Fruit fly (Drosophila melanogaster) whole organism, embryonic: ENCODE data around the gene Mco4.
A peak's percentile ranks its signal among the peaks of the same experiment; 100 is the strongest.

ENCODE experiments used
- C15 ChIP-seq: fragments of 200-800 bp; sonication (Bioruptor generic); IDR thresholded peaks from 3 replicates; pipeline ENCODE4 v1.3.6; 2022; ENCODE audit warnings: missing biosample characterization, missing genetic modification characterization
- CG10147 ChIP-seq: fragments of 200-800 bp; sonication (Bioruptor generic); optimal IDR thresholded peaks from 2 replicates; lab custom pipeline; 2019; ENCODE audit warnings: missing biosample characterization, mild to moderate bottlenecking, missing genetic modification characterization, moderate library complexity
- CG10543 ChIP-seq: fragments of 200-800 bp; sonication (Bioruptor generic); optimal IDR thresholded peaks from 3 replicates; lab custom pipeline; 2017; ENCODE audit warnings: missing biosample characterization, mild to moderate bottlenecking, missing genetic modification characterization, moderate library complexity
- CG11723 ChIP-seq: fragments of 200-800 bp; sonication (Bioruptor generic); optimal IDR thresholded peaks from 2 replicates; lab custom pipeline; 2017; ENCODE audit warnings: missing biosample characterization, mild to moderate bottlenecking, missing genetic modification characterization
- CG12155 ChIP-seq: fragments of 200-800 bp; sonication (Bioruptor generic); optimal IDR thresholded peaks from 3 replicates; lab custom pipeline; 2016; ENCODE audit warnings: missing biosample characterization, missing genetic modification characterization
- CG12391 ChIP-seq: fragments of 200-800 bp; sonication (Bioruptor generic); optimal IDR thresholded peaks from 3 replicates; lab custom pipeline; 2018; ENCODE audit warnings: missing biosample characterization, mild to moderate bottlenecking, missing genetic modification characterization, moderate library complexity
- CG14441 ChIP-seq: fragments of 200-800 bp; sonication (Bioruptor generic); IDR thresholded peaks from 2 replicates; pipeline ENCODE4 v1.3.6; 2022; ENCODE audit warnings: missing biosample characterization, missing genetic modification characterization
- CG15601 ChIP-seq: fragments of 200-800 bp; sonication (Bioruptor generic); optimal IDR thresholded peaks from 3 replicates; lab custom pipeline; 2019; ENCODE audit warnings: missing biosample characterization, mild to moderate bottlenecking, missing genetic modification characterization, moderate library complexity
- CG1602 ChIP-seq: fragments of 200-800 bp; sonication (Bioruptor generic); optimal IDR thresholded peaks from 3 replicates; lab custom pipeline; 2016; ENCODE audit warnings: missing biosample characterization, missing genetic modification characterization
- CG17802 ChIP-seq: fragments of 200-800 bp; sonication (Bioruptor generic); optimal IDR thresholded peaks from 2 replicates; lab custom pipeline; 2018; ENCODE audit warnings: missing biosample characterization, mild to moderate bottlenecking, missing genetic modification characterization, moderate library complexity
- CG1792 ChIP-seq: fragments of 200-800 bp; sonication (Bioruptor generic); optimal IDR thresholded peaks from 2 replicates; lab custom pipeline; 2016; ENCODE audit warnings: missing biosample characterization, missing genetic modification characterization
- CG1832 ChIP-seq: fragments of 200-800 bp; sonication (Bioruptor generic); optimal IDR thresholded peaks from 2 replicates; lab custom pipeline; 2017; ENCODE audit warnings: missing biosample characterization, mild to moderate bottlenecking, missing genetic modification characterization, inconsistent platforms
- CG2712 ChIP-seq: fragments of 200-800 bp; optimal IDR thresholded peaks from 3 replicates; lab custom pipeline; 2019; ENCODE audit warnings: missing biosample characterization, mild to moderate bottlenecking, missing genetic modification characterization, moderate library complexity
- CG4854 ChIP-seq: fragments of 200-800 bp; sonication (Bioruptor generic); optimal IDR thresholded peaks from 2 replicates; lab custom pipeline; 2016; ENCODE audit warnings: missing biosample characterization, missing genetic modification characterization, inconsistent platforms
- CG5245 ChIP-seq: fragments of 200-800 bp; sonication (Bioruptor generic); optimal IDR thresholded peaks from 3 replicates; lab custom pipeline; 2016; ENCODE audit warnings: missing biosample characterization, missing genetic modification characterization
- CG6175 ChIP-seq: fragments of 200-800 bp; sonication (Bioruptor generic); IDR thresholded peaks from 3 replicates; pipeline ENCODE4 v1.3.6; 2022; ENCODE audit warnings: missing biosample characterization, missing genetic modification characterization
- CG9797 ChIP-seq: fragments of 200-800 bp; sonication (Bioruptor generic); optimal IDR thresholded peaks from 3 replicates; lab custom pipeline; 2018; ENCODE audit warnings: missing biosample characterization, mild to moderate bottlenecking, missing genetic modification characterization
- CTCF ChIP-seq: fragments of 200-800 bp; sonication (Bioruptor generic); optimal IDR thresholded peaks from 2 replicates; lab custom pipeline; 2017; ENCODE audit warnings: missing biosample characterization, mild to moderate bottlenecking, missing genetic modification characterization, moderate library complexity
- CoRest ChIP-seq: fragments of 200-800 bp; sonication (Bioruptor generic); optimal IDR thresholded peaks from 3 replicates; lab custom pipeline; 2018; ENCODE audit warnings: missing biosample characterization, mild to moderate bottlenecking, missing genetic modification characterization, moderate library complexity
- Dad ChIP-seq: fragments of 200-800 bp; sonication (Bioruptor generic); optimal IDR thresholded peaks from 3 replicates; lab custom pipeline; 2016; ENCODE audit warnings: missing biosample characterization, missing genetic modification characterization
- Fer2 ChIP-seq: fragments of 200-800 bp; sonication (Bioruptor generic); optimal IDR thresholded peaks from 2 replicates; lab custom pipeline; 2018; ENCODE audit warnings: missing biosample characterization, mild to moderate bottlenecking, missing genetic modification characterization, moderate library complexity
- HHEX ChIP-seq: fragments of 200-800 bp; sonication (Bioruptor generic); optimal IDR thresholded peaks from 3 replicates; lab custom pipeline; 2017; ENCODE audit warnings: missing biosample characterization, mild to moderate bottlenecking, missing genetic modification characterization, missing genetic modification reagents
- MBD-R2 ChIP-seq: fragments of 200-800 bp; sonication (Bioruptor generic); IDR thresholded peaks from 2 replicates; pipeline ENCODE4 v1.3.6; 2022; ENCODE audit warnings: missing biosample characterization, missing genetic modification characterization
- Mrtf ChIP-seq: fragments of 200-800 bp; sonication (Bioruptor generic); IDR thresholded peaks from 3 replicates; pipeline ENCODE4 v1.3.6; 2022; ENCODE audit warnings: missing biosample characterization, missing genetic modification characterization
- Nf-YB ChIP-seq: fragments of 200-800 bp; sonication (Bioruptor generic); optimal IDR thresholded peaks from 3 replicates; lab custom pipeline; 2019; ENCODE audit warnings: missing biosample characterization, mild to moderate bottlenecking, missing genetic modification characterization, moderate library complexity
- PHDP ChIP-seq: fragments of 200-800 bp; sonication (Bioruptor generic); optimal IDR thresholded peaks from 3 replicates; lab custom pipeline; 2018; ENCODE audit warnings: missing biosample characterization, mild to moderate bottlenecking, missing genetic modification characterization, moderate library complexity
- Ssrp ChIP-seq: fragments of 200-800 bp; sonication (Bioruptor generic); optimal IDR thresholded peaks from 2 replicates; lab custom pipeline; 2018; ENCODE audit warnings: missing biosample characterization, mild to moderate bottlenecking, missing genetic modification characterization, moderate library complexity
- Vsx1 ChIP-seq: fragments of 200-800 bp; sonication (Bioruptor generic); optimal IDR thresholded peaks from 2 replicates; lab custom pipeline; 2017; ENCODE audit warnings: missing biosample characterization, mild to moderate bottlenecking, missing genetic modification characterization, missing genetic modification reagents
- al ChIP-seq: fragments of 200-800 bp; sonication (Bioruptor generic); IDR thresholded peaks from 2 replicates; pipeline ENCODE4 v1.3.6; 2022; ENCODE audit warnings: missing biosample characterization, missing genetic modification characterization
- bigmax ChIP-seq: fragments of 200-800 bp; sonication (Bioruptor generic); optimal IDR thresholded peaks from 2 replicates; lab custom pipeline; 2018; ENCODE audit warnings: missing biosample characterization, mild to moderate bottlenecking, missing genetic modification characterization
- cg ChIP-seq: fragments of 200-800 bp; sonication (Bioruptor generic); optimal IDR thresholded peaks from 3 replicates; lab custom pipeline; 2019; ENCODE audit warnings: missing biosample characterization, mild to moderate bottlenecking, missing genetic modification characterization, moderate library complexity
- ci ChIP-seq: fragments of 200-800 bp; sonication (Bioruptor generic); IDR thresholded peaks from 3 replicates; pipeline ENCODE4 v1.3.6; 2022; ENCODE audit warnings: missing biosample characterization, missing genetic modification characterization
- da ChIP-seq: fragments of 200-800 bp; sonication (Bioruptor generic); optimal IDR thresholded peaks from 2 replicates; lab custom pipeline; 2016; ENCODE audit warnings: missing biosample characterization, missing genetic modification characterization
- danr ChIP-seq: fragments of 200-800 bp; sonication (Bioruptor generic); IDR thresholded peaks from 2 replicates; pipeline ENCODE4 v1.3.6; 2022; ENCODE audit warnings: missing biosample characterization, missing genetic modification characterization
- fru ChIP-seq: fragments of >200 bp; optimal IDR thresholded peaks from 2 replicates; lab custom pipeline; 2017
- gce ChIP-seq: fragments of 200-800 bp; sonication (Bioruptor generic); IDR thresholded peaks from 3 replicates; pipeline ENCODE4 v1.3.6; 2022; ENCODE audit warnings: missing biosample characterization, missing genetic modification characterization
- insv ChIP-seq, 2 experiments: fragments of 200-800 bp; sonication (Bioruptor generic); optimal IDR thresholded peaks; 3 replicates each; lab custom pipeline; 2016 to 2018; ENCODE audit warnings: missing biosample characterization in 2 of 2, missing genetic modification characterization in 2 of 2
- knrl ChIP-seq: fragments of 200-800 bp; sonication (Bioruptor generic); IDR thresholded peaks from 3 replicates; pipeline ENCODE4 v1.3.6; 2022; ENCODE audit warnings: missing biosample characterization, missing genetic modification characterization; ENCODE audit not compliant: partially characterized antibody
- lmd ChIP-seq: fragments of 200-800 bp; sonication (Bioruptor generic); IDR thresholded peaks from 2 replicates; pipeline ENCODE4 v1.3.6; 2022; ENCODE audit warnings: missing biosample characterization, missing genetic modification characterization
- lov ChIP-seq, 2 experiments: fragments of 200-800 bp in 1 of 2; fragments of >200 bp in 1 of 2; sonication (Bioruptor generic) in 1 of 2; IDR thresholded peaks in 1 of 2; optimal IDR thresholded peaks in 1 of 2; 2 replicates in 1 of 2; 3 replicates in 1 of 2; pipeline versions ENCODE4 v1.3.6 to Lab custom; 2017 to 2022; ENCODE audit warnings: missing biosample characterization in 1 of 2, missing genetic modification characterization in 1 of 2
- mld ChIP-seq: fragments of 200-800 bp; sonication (Bioruptor generic); IDR thresholded peaks from 3 replicates; pipeline ENCODE4 v1.3.6; 2022; ENCODE audit warnings: missing biosample characterization, missing genetic modification characterization; ENCODE audit not compliant: partially characterized antibody
- pan ChIP-seq, 4 experiments: fragments of >200 bp in 3 of 4; fragments of 200-800 bp in 1 of 4; sonication (Bioruptor generic) in 1 of 4; optimal IDR thresholded peaks in 3 of 4; IDR thresholded peaks in 1 of 4; 2 replicates each; pipeline versions ENCODE4 v1.3.6 to Lab custom; 2017 to 2022; ENCODE audit warnings: missing biosample characterization in 2 of 4, missing genetic modification characterization in 2 of 4, mixed read lengths in 1 of 4
- pros ChIP-seq: fragments of 200-800 bp; sonication (Bioruptor generic); optimal IDR thresholded peaks from 3 replicates; lab custom pipeline; 2019; ENCODE audit warnings: missing biosample characterization, mild to moderate bottlenecking, missing genetic modification characterization, moderate library complexity
- psq ChIP-seq: fragments of 200-800 bp; sonication (Bioruptor generic); optimal IDR thresholded peaks from 2 replicates; lab custom pipeline; 2017; ENCODE audit warnings: missing biosample characterization, missing genetic modification characterization
- sc ChIP-seq, 3 experiments: fragments of >200 bp in 2 of 3; fragments of 200-800 bp in 1 of 3; sonication (Bioruptor generic) in 1 of 3; optimal IDR thresholded peaks; 2 replicates in 2 of 3; 3 replicates in 1 of 3; lab custom pipeline; 2017; ENCODE audit warnings: mild to moderate bottlenecking in 1 of 3, missing biosample characterization in 1 of 3, missing genetic modification characterization in 1 of 3, missing genetic modification reagents in 1 of 3
- tna ChIP-seq: fragments of 200-800 bp; sonication (Bioruptor generic); IDR thresholded peaks from 2 replicates; pipeline ENCODE4 v1.3.6; 2022; ENCODE audit warnings: missing biosample characterization, missing genetic modification characterization; ENCODE audit not compliant: partially characterized antibody
- toy ChIP-seq: fragments of 200-800 bp; sonication (Bioruptor generic); IDR thresholded peaks from 2 replicates; pipeline ENCODE4 v1.3.6; 2022; ENCODE audit warnings: missing biosample characterization, missing genetic modification characterization
- trh ChIP-seq: fragments of 200-800 bp; sonication (Bioruptor generic); optimal IDR thresholded peaks from 2 replicates; lab custom pipeline; 2016; ENCODE audit warnings: missing biosample characterization, missing genetic modification characterization
- twi ChIP-seq: fragments of 200-800 bp; optimal IDR thresholded peaks from 2 replicates; lab custom pipeline; 2019; ENCODE audit warnings: missing biosample characterization, mild to moderate bottlenecking, missing genetic modification characterization, moderate library complexity

Mco4 gene

DNA sequence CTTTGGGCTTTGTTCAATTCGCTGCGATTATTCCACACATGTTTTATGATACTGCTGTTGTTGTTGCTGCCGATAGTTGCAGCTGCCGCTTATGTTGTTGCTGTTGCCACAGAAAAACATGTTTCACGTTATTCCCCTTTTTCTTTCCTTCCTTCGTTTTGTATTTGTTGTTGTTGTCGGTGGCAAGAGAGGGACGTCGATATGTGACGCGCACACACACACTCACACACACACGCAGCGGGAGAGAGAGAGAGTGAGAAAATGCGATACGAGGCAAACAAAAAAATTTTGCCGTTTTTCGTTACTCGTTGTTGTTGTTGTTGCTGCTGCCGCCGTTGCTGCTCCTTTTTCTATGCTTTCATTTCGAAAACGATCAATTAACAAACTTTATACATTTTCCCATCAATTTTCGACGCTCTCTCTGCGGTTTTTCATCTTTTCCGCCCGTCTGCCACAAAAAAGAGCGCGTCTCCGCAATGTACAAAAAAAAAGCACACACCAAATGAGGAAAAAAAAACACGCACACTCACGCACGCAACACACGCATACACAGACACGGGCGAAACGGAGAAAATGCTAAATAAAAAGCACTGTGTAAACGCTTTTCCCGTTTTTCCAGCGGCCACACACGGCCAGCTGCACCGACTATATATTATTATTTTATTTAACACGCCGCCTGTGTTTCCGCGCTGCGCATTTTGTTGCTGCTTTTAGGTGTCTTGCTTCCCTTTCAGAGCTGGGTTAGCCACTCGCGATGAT is 30.7 kb upstream of the Mco4 start (continued):
- TF ChIP-seq sc (optimal IDR thresholded peaks at IDR 0.05; lab: Kevin White, UChicago) (no peak), sc (GFP tag; optimal IDR thresholded peaks at IDR 0.05; lab: Kevin White, UChicago) (no peak), danr (GFP tag; lab: Robert Waterston, UW) (no peak), CG1792 (GFP tag; lab: Kevin White, UChicago) (no peak), lmd (GFP tag; lab: Robert Waterston, UW) (no peak), Ssrp (no peak), twi (peak; percentile 70), Mrtf (GFP tag; lab: Robert Waterston, UW) (no peak), CG1602 (no peak), PHDP (tag; lab: Kevin White, UChicago) (no peak), CG1832 (GFP tag; lab: Kevin White, UChicago) (peak; percentile 48), CG5245 (GFP tag; lab: Kevin White, UChicago) (no peak), toy (GFP tag; lab: Robert Waterston, UW) (no peak), cg (peak; percentile 91), CG4854 (GFP tag; lab: Kevin White, UChicago) (no peak), al (no peak), CG12391 (tag; lab: Kevin White, UChicago) (no peak), CG15601 (tag; lab: Kevin White, UChicago) (peak; percentile 21), knrl (GFP tag; lab: Robert Waterston, UW) (no peak), Fer2 (tag; lab: Kevin White, UChicago) (no peak), CTCF (GFP tag; lab: Kevin White, UChicago) (no peak), fru (lab: Kevin White, UChicago) (no peak), CG12155 (GFP tag; lab: Kevin White, UChicago) (no peak), insv (GFP tag; optimal IDR thresholded peaks at IDR 0.05; lab: Kevin White, UChicago) (peak in 1 of 2 experiments; percentile 90), bigmax (GFP tag; lab: Kevin White, UChicago) (peak; percentile 79), CoRest (tag; lab: Kevin White, UChicago) (no peak), HHEX (GFP tag; lab: Kevin White, UChicago) (no peak), mld (GFP tag; lab: Robert Waterston, UW) (no peak), da (no peak), C15 (GFP tag; lab: Robert Waterston, UW) (no peak), gce (no peak), CG10147 (no peak), trh (no peak), psq (peak; percentile 72), Dad (GFP tag; lab: Kevin White, UChicago) (no peak), CG14441 (GFP tag; lab: Robert Waterston, UW) (no peak), CG10543 (GFP tag; lab: Kevin White, UChicago) (no peak), CG9797 (no peak), MBD-R2 (GFP tag; lab: Robert Waterston, UW) (peak; percentile 22; the same call in 1 of the 2 replicates), Nf-YB (no peak), pan (optimal IDR thresholded peaks at IDR 0.05; lab: Kevin White, UChicago) (no peak), pan (GFP tag; optimal IDR thresholded peaks at IDR 0.05 in 1 of 2, IDR thresholded peaks at IDR 0.05 in 1 of 2) (no peak), lov (optimal IDR thresholded peaks at IDR 0.05; lab: Kevin White, UChicago) (no peak), lov (GFP tag; IDR thresholded peaks at IDR 0.05; lab: Robert Waterston, UW) (no peak), pros (GFP tag; lab: Kevin White, UChicago) (no peak), tna (GFP tag; lab: Robert Waterston, UW) (no peak), ci (GFP tag; lab: Robert Waterston, UW) (no peak), CG17802 (tag; lab: Kevin White, UChicago) (no peak), CG6175 (GFP tag; lab: Robert Waterston, UW) (peak; percentile 86), CG2712 (tag; lab: Kevin White, UChicago) (no peak), CG11723 (GFP tag; lab: Kevin White, UChicago) (no peak), Vsx1 (GFP tag; lab: Kevin White, UChicago) (no peak)
